Worm (Caenorhabditis elegans) whole organism, L2 larva: ENCODE data around the gene dyrb-1.

Experiments
- Y55F3AM.14 ChIP-seq: fragments of 200-800 bp; sonication (Bioruptor generic); optimal IDR thresholded peaks from 2 replicates; lab custom pipeline; 2018; ENCODE audit warnings: mild to moderate bottlenecking, missing genetic modification characterization, missing compliant biosample characterization
- ama-1 ChIP-seq: fragments of 150-350 bp; optimal IDR thresholded peaks from 2 replicates; lab custom pipeline; 2018; ENCODE audit warnings: inconsistent platforms
- gmeb-1 ChIP-seq: fragments of 150-350 bp; optimal IDR thresholded peaks from 2 replicates; lab custom pipeline; 2014; ENCODE audit warnings: missing biosample characterization, missing genetic modification characterization
- nhr-237 ChIP-seq: fragments of 150-350 bp; optimal IDR thresholded peaks from 2 replicates; lab custom pipeline; 2014; ENCODE audit warnings: missing biosample characterization, missing genetic modification characterization
- snpc-4 ChIP-seq: fragments of 150-350 bp; optimal IDR thresholded peaks from 2 replicates; lab custom pipeline; 2014; ENCODE audit warnings: missing biosample characterization, missing genetic modification characterization
- ztf-4 ChIP-seq: fragments of 150-350 bp; optimal IDR thresholded peaks from 2 replicates; lab custom pipeline; 2014; ENCODE audit warnings: missing biosample characterization, missing genetic modification characterization

DNA sequence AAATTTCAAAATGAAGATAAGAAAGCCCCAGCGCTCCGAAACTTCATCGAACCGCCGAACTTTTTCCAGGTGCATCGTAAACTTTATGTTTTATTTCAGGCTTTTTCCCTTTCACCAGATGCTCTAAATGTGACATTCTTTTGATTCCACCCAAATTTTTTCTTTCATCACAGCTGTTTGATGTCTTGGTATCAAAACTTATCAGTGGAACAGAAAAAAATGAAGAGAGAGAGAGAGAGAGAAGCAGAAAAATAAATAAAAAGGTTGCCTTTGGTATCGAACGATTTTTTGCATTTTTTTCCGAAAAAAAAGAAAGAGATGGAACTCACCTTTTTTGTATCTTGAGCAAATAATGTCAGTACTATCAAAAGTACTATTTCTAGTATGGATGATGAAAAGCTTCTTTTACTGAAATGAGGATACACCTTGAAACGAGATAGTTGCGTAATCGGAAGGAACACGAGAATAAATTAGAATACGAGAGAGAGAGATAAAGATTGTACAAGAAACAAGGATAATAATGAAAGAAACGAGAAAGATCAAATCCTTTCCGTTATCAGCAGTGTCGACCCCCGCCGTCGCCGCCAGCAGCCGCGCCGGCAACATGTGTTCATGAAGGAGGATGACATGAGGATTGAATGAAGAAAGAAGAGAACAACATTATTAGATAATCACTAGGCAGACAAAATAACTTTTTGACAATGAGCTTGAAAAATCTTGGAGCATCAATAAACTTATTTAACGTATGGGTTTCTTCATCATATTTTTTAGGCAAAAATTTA is 30.7 kb downstream of the dyrb-1 start:
- TF ChIP-seq ztf-4 (tag; lab: Kevin White, UChicago) (no peak), snpc-4 (tag; lab: Kevin White, UChicago) (no peak), nhr-237 (tag; lab: Kevin White, UChicago) (no peak), Y55F3AM.14 (GFP tag; lab: Kevin White, UChicago) (no peak), ama-1 (lab: Kevin White, UChicago) (no peak), gmeb-1 (tag; lab: Kevin White, UChicago) (no peak)
